Worm (Caenorhabditis elegans): ENCODE measurements around the gene pat-6.

DNA sequence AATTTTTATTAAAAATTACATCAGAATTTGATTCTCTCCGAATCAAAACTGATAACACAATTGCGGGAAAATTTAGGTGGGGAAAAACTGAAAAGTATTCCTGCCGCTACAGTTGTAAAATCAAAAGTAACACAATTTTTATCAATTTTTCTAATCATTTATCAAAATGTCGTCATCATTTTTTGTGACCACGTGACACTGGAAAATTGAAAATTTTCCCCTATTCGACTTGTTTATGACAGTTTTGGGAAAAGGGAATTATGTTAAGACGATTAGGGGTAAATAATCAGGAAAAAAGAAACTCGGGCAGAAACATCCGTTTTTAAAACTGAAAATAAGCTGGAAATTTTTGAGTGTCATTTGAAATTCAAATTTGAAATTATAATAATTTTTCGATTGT is 32.8 kb upstream of the pat-6 start:
- TF ChIP-seq drap-1 (GFP tag; optimal IDR thresholded peaks at IDR 0.05) (no peak), unc-62 (GFP tag; optimal IDR thresholded peaks at IDR 0.05) (no peak), ham-2 (GFP tag; optimal IDR thresholded peaks at IDR 0.05) (no peak), elt-1 (tag; optimal IDR thresholded peaks at IDR 0.05; ENCODE audit: borderline replicate concordance, insufficient read depth) (no peak), lin-32 (GFP tag; optimal IDR thresholded peaks at IDR 0.05) (no peak), lin-13 (tag; optimal IDR thresholded peaks at IDR 0.05) (no peak), elt-3 (tag; optimal IDR thresholded peaks at IDR 0.05) (no peak), nhr-76 (tag; optimal IDR thresholded peaks at IDR 0.05) (no peak)
